Fruit fly (Drosophila melanogaster) ovary, adult (tissue): ENCODE results near the gene Gmap.

ENCODE experiments used
- CG17801 ChIP-seq: fragments of 200-800 bp; optimal IDR thresholded peaks from 2 replicates; lab custom pipeline; 2019; ENCODE audit warnings: missing biosample characterization, mild to moderate bottlenecking, missing genetic modification characterization, moderate library complexity; ENCODE audit not compliant: partially characterized antibody

The Gmap gene

DNA sequence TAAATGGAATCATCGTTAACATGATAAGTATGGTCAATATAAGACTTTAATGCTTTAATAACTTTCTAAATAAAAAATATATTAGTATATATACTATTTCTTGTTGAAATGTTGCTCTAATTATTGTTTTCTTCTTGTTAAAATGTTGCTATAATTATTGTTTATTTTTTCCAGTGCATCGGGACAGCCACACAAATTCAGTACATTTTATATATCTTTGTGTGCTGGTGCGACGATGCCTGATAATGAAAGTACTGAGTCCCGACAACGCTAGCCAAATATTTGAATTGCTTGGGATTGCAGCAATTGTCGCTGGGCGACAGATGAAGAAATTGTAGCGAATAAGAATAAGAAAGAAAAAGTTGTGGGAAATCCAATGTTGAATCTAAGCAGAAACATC is 42.5 kb downstream of the Gmap start:
- TF ChIP-seq CG17801 (GFP tag; lab: Kevin White, UChicago): no peak

- TF ChIP-seq CG17801 (GFP tag; lab: Kevin White, UChicago): no peak
Measured at dm6 chrX:15529958-15530357, 43.2 kb downstream of the Gmap start.

DNA sequence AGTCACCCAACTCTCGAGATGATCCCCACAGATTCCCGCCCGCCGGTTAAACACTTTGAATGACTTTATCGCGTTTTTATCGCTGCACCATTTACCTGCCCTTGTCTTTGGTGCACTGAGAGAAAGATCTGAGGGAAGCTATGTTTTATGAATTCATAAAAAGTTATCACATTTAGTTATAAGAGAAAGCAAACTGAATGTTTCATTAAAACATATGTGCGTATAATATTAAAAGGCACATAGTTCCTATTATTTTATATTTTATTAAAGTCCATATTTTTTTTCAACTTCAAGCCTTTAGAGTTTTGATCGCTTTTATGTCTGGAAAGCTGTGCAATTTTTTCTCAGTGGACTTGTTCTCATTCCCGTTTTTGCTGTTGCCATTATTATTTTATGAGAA is 43.6 kb downstream of the Gmap start:
- no peak for TF ChIP-seq CG17801 (GFP tag; lab: Kevin White, UChicago)

dm6 chrX:15532062-15532461 is 45.3 kb downstream of the Gmap start:
- no peak for TF ChIP-seq CG17801 (GFP tag; lab: Kevin White, UChicago)

dm6 chrX:15539856-15540488 is 53.2 kb downstream of the Gmap start:
- no peak for TF ChIP-seq CG17801 (GFP tag; lab: Kevin White, UChicago)

- TF ChIP-seq CG17801 (GFP tag; lab: Kevin White, UChicago): no peak
Measured at dm6 chrX:15543479-15544044, 56.8 kb downstream of the Gmap start.

DNA sequence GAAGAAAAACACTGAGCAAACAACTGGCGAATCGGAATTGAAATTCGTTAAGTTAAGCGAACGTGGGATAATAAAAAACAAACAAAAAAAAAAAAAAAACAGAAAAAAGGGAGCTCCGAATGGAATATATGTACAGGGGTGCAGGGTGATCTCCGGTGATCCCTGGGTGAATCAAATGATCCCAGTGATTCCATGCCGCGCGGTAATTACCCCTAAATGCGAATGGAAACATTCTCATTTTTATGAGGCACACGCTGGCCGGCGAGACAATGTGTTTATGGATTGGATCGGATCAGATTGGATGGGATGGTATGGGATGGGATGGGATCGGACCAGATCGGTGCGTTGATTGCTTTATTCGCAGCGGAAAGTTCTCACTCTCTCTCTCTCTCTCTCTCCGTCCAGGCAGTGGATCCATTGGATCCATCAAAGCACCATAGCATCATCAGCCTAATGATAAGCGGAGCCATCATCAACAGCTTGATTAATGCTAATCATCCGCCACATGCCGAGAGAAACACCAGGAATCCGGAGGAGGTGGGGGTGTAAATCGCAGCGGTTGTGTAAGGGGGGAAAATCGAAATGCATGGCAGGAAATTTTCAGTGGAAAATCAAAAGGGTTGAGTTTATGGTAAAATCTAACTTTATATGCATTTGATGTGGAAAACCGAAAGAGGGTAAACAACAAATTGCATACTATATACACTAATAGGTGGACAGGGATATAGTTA is 58.9 kb downstream of the Gmap start:
- TF ChIP-seq CG17801 (GFP tag; lab: Kevin White, UChicago): no peak

DNA sequence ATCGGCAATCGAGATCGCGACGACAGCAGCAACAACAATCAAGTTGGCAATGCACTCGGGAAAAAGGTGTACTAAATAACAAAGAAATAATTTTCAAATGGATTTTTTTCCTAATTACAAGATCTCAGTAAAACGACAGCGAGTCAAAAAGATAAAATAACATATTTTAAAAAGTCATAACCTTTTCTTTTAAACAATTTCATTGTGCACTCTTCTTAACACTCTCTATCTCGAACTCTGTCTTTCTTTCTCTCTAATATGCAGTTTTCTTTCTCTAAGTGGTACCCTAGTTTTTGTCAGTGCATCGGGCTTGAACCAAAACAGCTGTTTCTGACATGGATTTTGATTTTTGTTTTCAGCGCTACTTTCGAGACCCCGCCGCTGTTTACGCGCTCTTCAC is 62.3 kb downstream of the Gmap start:
- TF ChIP-seq CG17801 (GFP tag; lab: Kevin White, UChicago): no peak

DNA sequence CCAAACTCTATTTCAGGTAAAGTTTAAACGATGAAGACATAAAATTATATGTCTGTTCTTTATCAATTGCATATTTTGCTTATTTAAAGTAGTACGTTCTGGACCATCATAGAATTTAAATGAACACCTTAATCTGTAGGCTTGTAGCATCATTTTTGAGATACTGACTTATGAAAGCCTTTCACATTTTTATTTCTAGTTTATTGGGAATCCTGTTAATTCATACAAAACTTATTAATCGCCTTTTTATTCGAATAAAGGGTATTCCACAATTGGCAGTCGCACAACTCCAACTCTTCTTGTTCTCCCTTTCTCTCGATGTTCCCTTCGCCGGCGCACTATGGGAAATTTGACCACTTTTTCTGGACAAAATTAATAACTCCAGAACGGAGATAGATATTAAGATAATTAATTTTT is 65.8 kb downstream of the Gmap start:
- no peak for TF ChIP-seq CG17801 (GFP tag; lab: Kevin White, UChicago)

dm6 chrX:15554256-15554678 is 67.5 kb downstream of the Gmap start, which contains the start of gene Ac13E:
Ac13E (minus strand) TSS chrX:15554278.
- TF ChIP-seq CG17801 (GFP tag; lab: Kevin White, UChicago): peak; percentile 87

DNA sequence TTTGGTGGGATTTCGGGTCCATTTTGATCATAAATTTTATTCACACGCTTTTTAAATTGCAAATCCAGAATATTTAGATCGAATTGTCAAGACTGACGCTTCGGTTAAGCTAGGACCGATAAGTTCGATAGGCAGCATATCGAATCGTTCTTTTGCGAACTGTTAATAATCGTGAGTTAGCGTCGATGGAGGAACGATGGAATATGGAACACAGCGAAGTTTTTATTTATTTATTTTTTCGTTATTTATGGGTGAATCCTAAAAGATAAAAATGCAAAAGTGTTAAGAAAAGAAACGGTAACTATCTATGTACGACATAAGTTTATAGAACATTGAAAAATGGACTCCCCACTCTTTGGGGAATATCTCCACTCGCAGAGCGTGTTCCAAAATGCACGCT is 69.2 kb downstream of the Gmap start, which contains the start of gene CG42300:
TSS of gene CG42300 (minus strand) at position 101 of the 400 bp plus-strand sequence.
- no peak for TF ChIP-seq CG17801 (GFP tag; lab: Kevin White, UChicago)
